Fruit fly (Drosophila melanogaster): ENCODE results near the gene CG8833.

Gene CG8833

DNA sequence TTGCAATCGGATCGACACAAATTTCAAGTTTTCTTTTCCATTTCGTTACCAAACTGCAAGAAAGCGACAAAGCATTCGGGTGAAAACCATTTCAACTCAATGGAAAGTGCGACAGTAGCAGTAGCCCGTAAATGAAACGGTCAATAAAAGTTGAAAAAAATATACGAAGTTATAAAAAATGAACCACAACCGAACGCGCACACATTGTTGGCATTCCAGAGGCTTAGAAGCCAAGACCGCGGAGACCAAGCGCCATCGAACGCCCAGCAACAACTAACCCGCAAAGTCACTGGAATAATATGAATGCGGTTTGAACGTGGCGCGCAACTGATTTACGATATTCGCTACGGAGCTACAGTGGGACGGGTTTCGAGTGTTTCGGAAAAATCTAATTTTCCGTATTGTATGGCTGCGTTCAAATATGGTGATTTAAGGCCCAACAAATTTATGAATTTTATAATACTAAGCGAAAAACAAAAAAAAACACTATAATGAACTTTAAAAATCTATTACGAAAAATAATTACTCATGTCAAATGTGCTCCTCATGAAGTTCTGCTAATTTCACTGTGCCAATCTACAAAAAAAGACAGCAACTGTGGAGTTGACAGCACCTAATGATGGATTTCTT, 6.7 kb downstream of the CG8833 start (continued):
- TF ChIP-seq CG17829 (tag; optimal IDR thresholded peaks at IDR 0.05) (peak; percentile 49), Drgx (GFP tag; IDR thresholded peaks at IDR 0.05) (peak; percentile 74), CG5180 (GFP tag; optimal IDR thresholded peaks at IDR 0.05) (peak; percentile 88), CG4424 (GFP tag; optimal IDR thresholded peaks at IDR 0.05) (peak; percentile 34), D19A (tag; optimal IDR thresholded peaks at IDR 0.05) (peak; percentile 5), dmrt99B (tag; optimal IDR thresholded peaks at IDR 0.05) (peak; percentile 58), ind (GFP tag; optimal IDR thresholded peaks at IDR 0.05) (peak; percentile 32), Sox102F (GFP tag; optimal IDR thresholded peaks at IDR 0.05) (peak; percentile 47), CG14050 (GFP tag; IDR thresholded peaks at IDR 0.05) (no peak), bab2 (GFP tag; optimal IDR thresholded peaks at IDR 0.05) (peak; percentile 9), Mrtf (GFP tag; IDR thresholded peaks at IDR 0.05) (peak; percentile 58; the same call in 2 of the 3 replicates), unpg (GFP tag; optimal IDR thresholded peaks at IDR 0.05) (peak; percentile 47), exex (tag; optimal IDR thresholded peaks at IDR 0.05) (no peak), chm (GFP tag; IDR thresholded peaks at IDR 0.05) (peak; percentile 37; the same call in 1 of the 2 replicates), CG18011 (GFP tag; optimal IDR thresholded peaks at IDR 0.05) (peak; percentile 6), CG4282 (GFP tag; optimal IDR thresholded peaks at IDR 0.05) (peak; percentile 51), maf-S (GFP tag; optimal IDR thresholded peaks at IDR 0.05) (peak; percentile 8), Rx (GFP tag; IDR thresholded peaks at IDR 0.05) (no peak), esg (GFP tag; conservative IDR thresholded peaks at IDR 0.05) (0 out of 2 replicates have a peak, but pooled peaks have one; percentile 10), Ada2b (GFP tag; IDR thresholded peaks at IDR 0.05) (peak; percentile 56), CG10462 (GFP tag; optimal IDR thresholded peaks at IDR 0.05) (peak; percentile 29), yki (optimal IDR thresholded peaks at IDR 0.05) (no peak), CG31388 (GFP tag; optimal IDR thresholded peaks at IDR 0.05) (no peak), lola (GFP tag; optimal IDR thresholded peaks at IDR 0.05) (peak in 1 of 3 experiments; percentile 30), bbx (GFP tag; IDR thresholded peaks at IDR 0.05; ENCODE audit: partially characterized antibody) (no peak), vvl (GFP tag; IDR thresholded peaks at IDR 0.05) (peak; percentile 25; the same call in 1 of the 2 replicates), CG4617 (GFP tag; optimal IDR thresholded peaks at IDR 0.05; ENCODE audit: borderline replicate concordance) (peak; percentile 23), her (GFP tag; optimal IDR thresholded peaks at IDR 0.05) (no peak), CG2199 (GFP tag; IDR thresholded peaks at IDR 0.05) (0 out of 3 replicates have a peak, but pooled peaks have one; percentile 64), CG9817 (tag; optimal IDR thresholded peaks at IDR 0.05) (peak; percentile 6), croc (GFP tag; conservative IDR thresholded peaks at IDR 0.05) (no peak; the same call in 1 of the 3 replicates), lab (GFP tag; optimal IDR thresholded peaks at IDR 0.05) (peak; percentile 67), CG11398 (GFP tag; optimal IDR thresholded peaks at IDR 0.05) (no peak), D19B (GFP tag; optimal IDR thresholded peaks at IDR 0.05) (peak; percentile 14), NC2β (GFP tag; optimal IDR thresholded peaks at IDR 0.05) (no peak), kah (GFP tag; optimal IDR thresholded peaks at IDR 0.05) (no peak), CG3281 (GFP tag; optimal IDR thresholded peaks at IDR 0.05) (peak; percentile 47), E2f2 (GFP tag; IDR thresholded peaks at IDR 0.05) (peak; percentile 74), az2 (GFP tag; optimal IDR thresholded peaks at IDR 0.05) (peak; percentile 37), Dbx (GFP tag; IDR thresholded peaks at IDR 0.05) (0 out of 3 replicates have a peak, but pooled peaks have one; percentile 26), Usf (GFP tag; optimal IDR thresholded peaks at IDR 0.05) (no peak), tx (GFP tag; optimal IDR thresholded peaks at IDR 0.05) (no peak), CG10274 (GFP tag; optimal IDR thresholded peaks at IDR 0.05) (no peak), cwo (GFP tag; optimal IDR thresholded peaks at IDR 0.05) (peak; percentile 34), sr (GFP tag; IDR thresholded peaks at IDR 0.05) (peak; percentile 27; the same call in 1 of the 3 replicates), Six4 (GFP tag; optimal IDR thresholded peaks at IDR 0.05) (peak; percentile 16), lov (optimal IDR thresholded peaks at IDR 0.05) (no peak), lov (GFP tag; IDR thresholded peaks at IDR 0.05) (no peak), Doc3 (GFP tag; IDR thresholded peaks at IDR 0.05; ENCODE audit: partially characterized antibody) (no peak), CG6175 (GFP tag; IDR thresholded peaks at IDR 0.05) (no peak)

Data from whole organism, embryonic.